Fruit fly (Drosophila melanogaster) whole organism, embryonic: ENCODE results near the gene ppk26.

Experiments
- Abd-B ChIP-seq: fragments of 200-800 bp; sonication (Bioruptor generic); optimal IDR thresholded peaks from 2 replicates; lab custom pipeline; 2018; ENCODE audit warnings: missing biosample characterization, mild to moderate bottlenecking, missing genetic modification characterization, moderate library complexity
- CG12942 ChIP-seq: fragments of 200-800 bp; sonication (Bioruptor generic); optimal IDR thresholded peaks from 3 replicates; lab custom pipeline; 2016; ENCODE audit warnings: missing biosample characterization, missing genetic modification characterization
- CG13123 ChIP-seq: fragments of 200-800 bp; sonication (Bioruptor generic); optimal IDR thresholded peaks from 2 replicates; lab custom pipeline; 2016; ENCODE audit warnings: missing biosample characterization, missing genetic modification characterization
- CG13424 ChIP-seq: fragments of 200-800 bp; sonication (Bioruptor generic); optimal IDR thresholded peaks from 2 replicates; lab custom pipeline; 2019; ENCODE audit warnings: missing biosample characterization, mild to moderate bottlenecking, missing genetic modification characterization, moderate library complexity
- CG13894 ChIP-seq: fragments of 200-800 bp; sonication (Bioruptor generic); optimal IDR thresholded peaks from 3 replicates; lab custom pipeline; 2018; ENCODE audit warnings: missing biosample characterization, mild to moderate bottlenecking, missing genetic modification characterization, moderate library complexity
- CG14441 ChIP-seq: fragments of 200-800 bp; sonication (Bioruptor generic); IDR thresholded peaks from 2 replicates; pipeline ENCODE4 v1.3.6; 2022; ENCODE audit warnings: missing biosample characterization, missing genetic modification characterization
- CG14667 ChIP-seq: fragments of 200-800 bp; sonication (Bioruptor generic); IDR thresholded peaks from 2 replicates; pipeline ENCODE4 v1.3.6; 2022; ENCODE audit warnings: missing biosample characterization, missing genetic modification characterization
- CG14710 ChIP-seq: fragments of 200-800 bp; sonication (Bioruptor generic); optimal IDR thresholded peaks from 3 replicates; lab custom pipeline; 2019; ENCODE audit warnings: missing biosample characterization, mild to moderate bottlenecking, missing genetic modification characterization, moderate library complexity
- CG15696 ChIP-seq: fragments of 200-800 bp; sonication (Bioruptor generic); optimal IDR thresholded peaks from 2 replicates; lab custom pipeline; 2019; ENCODE audit warnings: missing biosample characterization, mild to moderate bottlenecking, missing genetic modification characterization, moderate library complexity
- CG16863 ChIP-seq: fragments of 200-800 bp; sonication (Bioruptor generic); optimal IDR thresholded peaks from 3 replicates; lab custom pipeline; 2016; ENCODE audit warnings: missing biosample characterization, missing genetic modification characterization
- CG17802 ChIP-seq: fragments of 200-800 bp; sonication (Bioruptor generic); optimal IDR thresholded peaks from 2 replicates; lab custom pipeline; 2018; ENCODE audit warnings: missing biosample characterization, mild to moderate bottlenecking, missing genetic modification characterization, moderate library complexity
- CG17829 ChIP-seq: fragments of 200-800 bp; optimal IDR thresholded peaks from 2 replicates; lab custom pipeline; 2019; ENCODE audit warnings: missing biosample characterization, mild to moderate bottlenecking, missing genetic modification characterization, moderate library complexity
- CG30431 ChIP-seq: fragments of 200-800 bp; sonication (Bioruptor generic); optimal IDR thresholded peaks from 2 replicates; lab custom pipeline; 2017; ENCODE audit warnings: missing biosample characterization, missing genetic modification characterization
- CG31441 ChIP-seq: fragments of 200-800 bp; sonication (Bioruptor generic); IDR thresholded peaks from 2 replicates; pipeline ENCODE4 v1.3.6; 2022; ENCODE audit warnings: missing biosample characterization, missing genetic modification characterization
- CG42726 ChIP-seq: fragments of 200-800 bp; sonication (Bioruptor generic); IDR thresholded peaks from 2 replicates; pipeline ENCODE4 v1.3.6; 2022; ENCODE audit warnings: missing biosample characterization, missing genetic modification characterization; ENCODE audit not compliant: partially characterized antibody
- CG5953 ChIP-seq: fragments of 200-800 bp; sonication (Bioruptor generic); IDR thresholded peaks from 2 replicates; pipeline ENCODE4 v1.3.6; 2022; ENCODE audit warnings: missing biosample characterization, missing genetic modification characterization
- CG7271 ChIP-seq: fragments of 200-800 bp; sonication (Bioruptor generic); optimal IDR thresholded peaks from 2 replicates; lab custom pipeline; 2018; ENCODE audit warnings: missing biosample characterization, mild to moderate bottlenecking, missing genetic modification characterization, moderate library complexity
- CG9609 ChIP-seq: fragments of 200-800 bp; sonication (Bioruptor generic); optimal IDR thresholded peaks from 3 replicates; lab custom pipeline; 2016; ENCODE audit warnings: missing biosample characterization, missing genetic modification characterization
- D19A ChIP-seq: fragments of 200-800 bp; optimal IDR thresholded peaks from 3 replicates; lab custom pipeline; 2019; ENCODE audit warnings: missing biosample characterization, mild to moderate bottlenecking, missing genetic modification characterization, moderate library complexity
- Dip2 ChIP-seq: fragments of 200-800 bp; sonication (Bioruptor generic); IDR thresholded peaks from 2 replicates; pipeline ENCODE4 v1.3.6; 2022; ENCODE audit warnings: missing biosample characterization, missing genetic modification characterization
- Dp ChIP-seq: fragments of 200-800 bp; sonication (Bioruptor generic); optimal IDR thresholded peaks from 2 replicates; lab custom pipeline; 2018; ENCODE audit warnings: missing biosample characterization, mild to moderate bottlenecking, missing genetic modification characterization, moderate library complexity
- Elba2 ChIP-seq: fragments of 200-800 bp; sonication (Bioruptor generic); optimal IDR thresholded peaks from 3 replicates; lab custom pipeline; 2016; ENCODE audit warnings: missing biosample characterization, missing genetic modification characterization
- Ets97D ChIP-seq: fragments of 200-800 bp; sonication (Bioruptor generic); optimal IDR thresholded peaks from 3 replicates; lab custom pipeline; 2016; ENCODE audit warnings: missing biosample characterization, missing genetic modification characterization
- HLH54F ChIP-seq: fragments of 200-800 bp; sonication (Bioruptor generic); optimal IDR thresholded peaks from 3 replicates; lab custom pipeline; 2016; ENCODE audit warnings: missing biosample characterization, missing genetic modification characterization
- Hsf ChIP-seq: fragments of 200-800 bp; sonication (Bioruptor generic); optimal IDR thresholded peaks from 3 replicates; lab custom pipeline; 2016; ENCODE audit warnings: missing biosample characterization, missing genetic modification characterization
- MBD-R2 ChIP-seq: fragments of 200-800 bp; sonication (Bioruptor generic); IDR thresholded peaks from 2 replicates; pipeline ENCODE4 v1.3.6; 2022; ENCODE audit warnings: missing biosample characterization, missing genetic modification characterization
- NK7.1 ChIP-seq: fragments of 200-800 bp; sonication (Bioruptor generic); optimal IDR thresholded peaks from 3 replicates; lab custom pipeline; 2016; ENCODE audit warnings: missing biosample characterization, missing genetic modification characterization
- Oaz ChIP-seq: fragments of 200-800 bp; sonication (Bioruptor generic); IDR thresholded peaks from 2 replicates; pipeline ENCODE4 v1.3.6; 2022; ENCODE audit warnings: missing biosample characterization, missing genetic modification characterization
- Rfx ChIP-seq: fragments of 200-800 bp; sonication (Bioruptor generic); IDR thresholded peaks from 2 replicates; pipeline ENCODE4 v1.3.6; 2022; ENCODE audit warnings: missing biosample characterization, missing genetic modification characterization
- amos ChIP-seq: fragments of 200-800 bp; sonication (Bioruptor generic); IDR thresholded peaks from 2 replicates; pipeline ENCODE4 v1.3.6; 2022; ENCODE audit warnings: missing biosample characterization, missing genetic modification characterization; ENCODE audit not compliant: partially characterized antibody
- aop ChIP-seq: fragments of 200-800 bp; sonication (Bioruptor generic); IDR thresholded peaks from 2 replicates; pipeline ENCODE4 v1.3.6; 2022; ENCODE audit warnings: missing biosample characterization, missing genetic modification characterization
- chif ChIP-seq, 2 experiments: fragments of 200-800 bp; sonication (Bioruptor generic); optimal IDR thresholded peaks; 3 replicates each; lab custom pipeline; 2016; ENCODE audit warnings: missing biosample characterization in 2 of 2, missing genetic modification characterization in 2 of 2
- chinmo ChIP-seq: fragments of 200-800 bp; sonication (Bioruptor generic); IDR thresholded peaks from 4 replicates; pipeline ENCODE4 v1.3.6; 2022; ENCODE audit warnings: missing biosample characterization, missing genetic modification characterization; ENCODE audit not compliant: partially characterized antibody
- croc ChIP-seq: fragments of 200-800 bp; sonication (Bioruptor generic); conservative IDR thresholded peaks from 3 replicates; pipeline ENCODE4 v1.3.6; 2022; ENCODE audit warnings: missing biosample characterization, missing genetic modification characterization
- dan ChIP-seq: fragments of 200-800 bp; sonication (Bioruptor generic); IDR thresholded peaks from 2 replicates; pipeline ENCODE4 v1.3.6; 2022; ENCODE audit warnings: missing biosample characterization, missing genetic modification characterization
- dimm ChIP-seq: fragments of 200-800 bp; sonication (Bioruptor generic); IDR thresholded peaks from 2 replicates; pipeline ENCODE4 v1.3.6; 2022; ENCODE audit warnings: missing biosample characterization, missing genetic modification characterization
- gce ChIP-seq: fragments of 200-800 bp; sonication (Bioruptor generic); IDR thresholded peaks from 3 replicates; pipeline ENCODE4 v1.3.6; 2022; ENCODE audit warnings: missing biosample characterization, missing genetic modification characterization
- grau ChIP-seq: fragments of 200-800 bp; optimal IDR thresholded peaks from 3 replicates; lab custom pipeline; 2019; ENCODE audit warnings: missing biosample characterization, mild to moderate bottlenecking, missing genetic modification characterization, moderate library complexity
- gro ChIP-seq: fragments of 200-800 bp; sonication (Bioruptor generic); optimal IDR thresholded peaks from 2 replicates; lab custom pipeline; 2016; ENCODE audit warnings: missing biosample characterization, missing genetic modification characterization
- inv ChIP-seq: fragments of 200-800 bp; sonication (Bioruptor generic); IDR thresholded peaks from 2 replicates; pipeline ENCODE4 v1.3.6; 2022; ENCODE audit warnings: missing biosample characterization, missing genetic modification characterization; ENCODE audit not compliant: partially characterized antibody
- jigr1 ChIP-seq: fragments of 200-800 bp; sonication (Bioruptor generic); IDR thresholded peaks from 3 replicates; pipeline ENCODE4 v1.3.6; 2022; ENCODE audit warnings: missing biosample characterization, missing genetic modification characterization
- ken ChIP-seq: fragments of 200-800 bp; sonication (Bioruptor generic); IDR thresholded peaks from 3 replicates; pipeline ENCODE4 v1.3.6; 2022; ENCODE audit warnings: missing biosample characterization, missing genetic modification characterization
- lab ChIP-seq: fragments of 200-800 bp; sonication (Bioruptor generic); optimal IDR thresholded peaks from 3 replicates; lab custom pipeline; 2017; ENCODE audit warnings: missing biosample characterization, missing genetic modification characterization, mild to moderate bottlenecking, moderate library complexity, missing genetic modification reagents
- lola ChIP-seq, 3 experiments: fragments of >200 bp in 2 of 3; fragments of 200-800 bp in 1 of 3; sonication (Bioruptor generic) in 1 of 3; optimal IDR thresholded peaks; 2 replicates each; lab custom pipeline; 2017 to 2019; ENCODE audit warnings: missing biosample characterization in 3 of 3, missing genetic modification characterization in 3 of 3, mild to moderate bottlenecking in 1 of 3, moderate library complexity in 1 of 3
- nmo ChIP-seq: fragments of 200-800 bp; sonication (Bioruptor generic); optimal IDR thresholded peaks from 2 replicates; lab custom pipeline; 2018; ENCODE audit warnings: missing biosample characterization, mild to moderate bottlenecking, missing genetic modification characterization, moderate library complexity
- nom ChIP-seq: fragments of 200-800 bp; sonication (Bioruptor generic); optimal IDR thresholded peaks from 2 replicates; lab custom pipeline; 2017; ENCODE audit warnings: missing biosample characterization, missing genetic modification characterization, mild to moderate bottlenecking, moderate library complexity, missing genetic modification reagents
- oc ChIP-seq: fragments of 200-800 bp; sonication (Bioruptor generic); optimal IDR thresholded peaks from 2 replicates; lab custom pipeline; 2018; ENCODE audit warnings: missing biosample characterization, mild to moderate bottlenecking, missing genetic modification characterization, moderate library complexity
- tgo ChIP-seq: fragments of 200-800 bp; sonication (Bioruptor generic); IDR thresholded peaks from 3 replicates; pipeline ENCODE4 v1.3.6; 2022; ENCODE audit warnings: missing biosample characterization, missing genetic modification characterization
- ttk ChIP-seq: fragments of 200-800 bp; sonication (Bioruptor generic); IDR thresholded peaks from 2 replicates; pipeline ENCODE4 v2.1.2; 2022; ENCODE audit warnings: missing biosample characterization, missing genetic modification characterization
- zen ChIP-seq: fragments of 200-800 bp; sonication (Bioruptor generic); optimal IDR thresholded peaks from 3 replicates; lab custom pipeline; 2018; ENCODE audit warnings: missing biosample characterization, mild to moderate bottlenecking, missing genetic modification characterization, moderate library complexity
- zfh2 ChIP-seq: fragments of 200-800 bp; sonication (Bioruptor generic); optimal IDR thresholded peaks from 2 replicates; lab custom pipeline; 2016; ENCODE audit warnings: missing biosample characterization, missing genetic modification characterization

The ppk26 gene

dm6 chr3L:7433325-7433827 lies 22.6 kb upstream of the ppk26 start (continued):
- no peak for TF ChIP-seq inv
- TF ChIP-seq CG16863 (GFP tag; lab: Kevin White, UChicago): no peak
- no peak for TF ChIP-seq CG17802 (tag; lab: Kevin White, UChicago)
- TF ChIP-seq lab (GFP tag; lab: Kevin White, UChicago): peak; percentile 4
- peak; percentile 15 for TF ChIP-seq nmo
- peak; percentile 49 for TF ChIP-seq ttk
- no peak for TF ChIP-seq Ets97D (GFP tag; lab: Kevin White, UChicago)
- TF ChIP-seq CG7271 (tag; lab: Kevin White, UChicago): no peak
- TF ChIP-seq zfh2 (GFP tag; lab: Kevin White, UChicago): no peak
- no peak for TF ChIP-seq Oaz (GFP tag; lab: Robert Waterston, UW)
- TF ChIP-seq CG30431 (GFP tag; lab: Kevin White, UChicago): no peak
- no peak for TF ChIP-seq croc (GFP tag; lab: Robert Waterston, UW)
- no peak for TF ChIP-seq CG15696 (tag; lab: Kevin White, UChicago)
- no peak for TF ChIP-seq CG42726 (GFP tag; lab: Robert Waterston, UW)
- no peak for TF ChIP-seq Dip2 (GFP tag; lab: Robert Waterston, UW)
- TF ChIP-seq CG5953 (GFP tag; lab: Robert Waterston, UW): no peak
- peak; percentile 19 for TF ChIP-seq CG14710
- peak; percentile 28 for TF ChIP-seq CG13894
- no peak for TF ChIP-seq CG12942
- TF ChIP-seq Elba2 (GFP tag; lab: Kevin White, UChicago): no peak
- no peak; the same call in 2 of the 3 replicates for TF ChIP-seq tgo
- no peak for TF ChIP-seq zen (tag; lab: Kevin White, UChicago)
- peak; percentile 54 for TF ChIP-seq nom
- peak; percentile 85; the same call in 2 of the 4 replicates for TF ChIP-seq chinmo
- TF ChIP-seq dan: no peak
- TF ChIP-seq gce (GFP tag; lab: Robert Waterston, UW): no peak
- TF ChIP-seq CG13424 (tag; lab: Kevin White, UChicago): peak; percentile 13
- peak; percentile 5; the same call in 1 of the 2 replicates for TF ChIP-seq amos
- TF ChIP-seq Rfx: peak; percentile 56
- no peak for TF ChIP-seq chif (GFP tag; optimal IDR thresholded peaks at IDR 0.05; lab: Kevin White, UChicago)
- no peak for TF ChIP-seq dimm (GFP tag; lab: Robert Waterston, UW)
- no peak for TF ChIP-seq CG17829 (tag; lab: Kevin White, UChicago)
- peak; percentile 21 for TF ChIP-seq oc (tag; lab: Kevin White, UChicago)
- no peak for TF ChIP-seq Dp
- no peak for TF ChIP-seq gro
- TF ChIP-seq CG13123 (GFP tag; lab: Kevin White, UChicago): no peak
- no peak for TF ChIP-seq HLH54F (GFP tag; lab: Kevin White, UChicago)
- TF ChIP-seq NK7.1 (GFP tag; lab: Kevin White, UChicago): no peak
- no peak for TF ChIP-seq aop
- TF ChIP-seq CG9609 (GFP tag; lab: Kevin White, UChicago): no peak
- TF ChIP-seq D19A: peak; percentile 27
- no peak for TF ChIP-seq Hsf (GFP tag; lab: Kevin White, UChicago)
- TF ChIP-seq ken (GFP tag; lab: Robert Waterston, UW): no peak
- peak; percentile 35; the same call in 1 of the 2 replicates for TF ChIP-seq CG31441 (GFP tag; lab: Robert Waterston, UW)
- TF ChIP-seq CG14667 (GFP tag; lab: Robert Waterston, UW): no peak
- TF ChIP-seq jigr1 (GFP tag; lab: Robert Waterston, UW): no peak
- no peak for TF ChIP-seq Abd-B (GFP tag; lab: Kevin White, UChicago)
- TF ChIP-seq MBD-R2: 0 out of 2 replicates have a peak, but pooled peaks have one; percentile 12
- peak; percentile 42 for TF ChIP-seq grau (tag; lab: Kevin White, UChicago)
- TF ChIP-seq CG14441 (GFP tag; lab: Robert Waterston, UW): peak; percentile 12; the same call in 1 of the 2 replicates
- peak in 1 of 3 experiments; percentile 25 for TF ChIP-seq lola (GFP tag; optimal IDR thresholded peaks at IDR 0.05; lab: Kevin White, UChicago)
